Worm (Caenorhabditis elegans) whole organism, L4 larva: ENCODE data around the gene mtrr-1.

Experiments used
- D1046.2 ChIP-seq: fragments of 200-800 bp; sonication (Bioruptor generic); IDR thresholded peaks from 2 replicates; pipeline ENCODE4 v1.3.6; 2022; ENCODE audit warnings: missing genetic modification characterization, missing compliant biosample characterization
- F37D6.2 ChIP-seq: sonication (generic microtip); optimal IDR thresholded peaks from 2 replicates; lab custom pipeline; 2016; ENCODE audit warnings: mild to moderate bottlenecking, missing genetic modification characterization, missing compliant biosample characterization
- F44E2.7 ChIP-seq: fragments of 200-800 bp; sonication (Bioruptor generic); IDR thresholded peaks from 2 replicates; pipeline ENCODE4 v2.1.2; 2022; ENCODE audit warnings: missing genetic modification characterization, missing compliant biosample characterization
- R02D3.7 ChIP-seq: fragments of 150-350 bp; sonication (generic microtip); optimal IDR thresholded peaks from 3 replicates; lab custom pipeline; 2014; ENCODE audit warnings: missing biosample characterization, missing genetic modification characterization
- T26A8.4 ChIP-seq: fragments of 200-800 bp; sonication (Bioruptor generic); IDR thresholded peaks from 2 replicates; pipeline ENCODE4 v1.3.6; 2022; ENCODE audit warnings: missing genetic modification characterization, missing compliant biosample characterization
- Y5F2A.4 ChIP-seq: fragments of 200-800 bp; sonication (Bioruptor generic); optimal IDR thresholded peaks from 2 replicates; lab custom pipeline; 2018; ENCODE audit warnings: mild to moderate bottlenecking, missing genetic modification characterization, missing compliant biosample characterization
- Y75B8A.6 ChIP-seq: fragments of 200-800 bp; sonication (Bioruptor generic); IDR thresholded peaks from 2 replicates; pipeline ENCODE4 v1.3.6; 2022; ENCODE audit warnings: missing genetic modification reagents, missing genetic modification characterization, missing compliant biosample characterization
- ZK337.2 ChIP-seq: fragments of 200-800 bp; sonication (Bioruptor generic); IDR thresholded peaks from 2 replicates; pipeline ENCODE4 v1.3.6; 2022; ENCODE audit warnings: missing genetic modification reagents, missing genetic modification characterization, missing compliant biosample characterization
- ZK546.5 ChIP-seq, 2 experiments: sonication (generic microtip); optimal IDR thresholded peaks; 2 replicates each; lab custom pipeline; 2017; ENCODE audit warnings: missing biosample characterization in 2 of 2, missing genetic modification characterization in 2 of 2
- aha-1 ChIP-seq: fragments of 150-350 bp; peaks from one replicate; lab custom pipeline; 2014; ENCODE audit warnings: missing biosample characterization, missing genetic modification characterization
- aly-2 ChIP-seq: sonication (generic microtip); optimal IDR thresholded peaks from 2 replicates; lab custom pipeline; 2018; ENCODE audit warnings: missing biosample characterization, missing genetic modification characterization
- ama-1 ChIP-seq: fragments of 150-350 bp; optimal IDR thresholded peaks from 2 replicates; lab custom pipeline; 2014; ENCODE audit warnings: inconsistent platforms, mixed read lengths
- ceh-44 ChIP-seq: fragments of 200-800 bp; sonication (Bioruptor generic); IDR thresholded peaks from 2 replicates; pipeline ENCODE4 v1.3.6; 2022; ENCODE audit warnings: missing genetic modification reagents, missing genetic modification characterization, missing compliant biosample characterization
- ceh-82 ChIP-seq: sonication (generic microtip); optimal IDR thresholded peaks from 2 replicates; lab custom pipeline; 2017; ENCODE audit warnings: missing biosample characterization, missing genetic modification characterization
- ces-1 ChIP-seq: fragments of 150-350 bp; sonication (generic microtip); optimal IDR thresholded peaks from 4 replicates; lab custom pipeline; 2014; ENCODE audit warnings: missing biosample characterization, missing genetic modification reagents, missing genetic modification characterization
- ctbp-1 ChIP-seq: fragments of 200-800 bp; sonication (Bioruptor generic); IDR thresholded peaks from 2 replicates; pipeline ENCODE4 v1.3.6; 2022; ENCODE audit warnings: missing genetic modification reagents, missing genetic modification characterization, missing compliant biosample characterization
- egl-43 ChIP-seq: fragments of 200-800 bp; sonication (Bioruptor generic); IDR thresholded peaks from 2 replicates; pipeline ENCODE4 v1.3.6; 2022; ENCODE audit warnings: missing genetic modification reagents, missing genetic modification characterization, missing compliant biosample characterization
- fkh-10 ChIP-seq: fragments of 150-350 bp; optimal IDR thresholded peaks from 2 replicates; lab custom pipeline; 2014; ENCODE audit warnings: missing biosample characterization, missing genetic modification reagents, missing genetic modification characterization
- hif-1 ChIP-seq, 2 experiments: sonication (generic microtip); optimal IDR thresholded peaks; 2 replicates each; lab custom pipeline; 2016 to 2017; ENCODE audit warnings: missing compliant biosample characterization in 2 of 2, missing genetic modification characterization in 2 of 2, missing genetic modification reagents in 2 of 2, missing genotype in 2 of 2, mild to moderate bottlenecking in 1 of 2
- hlh-11 ChIP-seq: fragments of 200-800 bp; sonication (Bioruptor generic); optimal IDR thresholded peaks from 2 replicates; lab custom pipeline; 2018; ENCODE audit warnings: mild to moderate bottlenecking, missing genetic modification characterization, missing compliant biosample characterization
- hlh-30 ChIP-seq: sonication (generic microtip); optimal IDR thresholded peaks from 2 replicates; lab custom pipeline; 2017; ENCODE audit warnings: antibody characterized with exemption, mild to moderate bottlenecking, missing genetic modification characterization, missing compliant biosample characterization; ENCODE audit not compliant: insufficient read depth
- lim-7 ChIP-seq: fragments of 200-800 bp; sonication (Bioruptor generic); IDR thresholded peaks from 2 replicates; pipeline ENCODE4 v1.3.6; 2022; ENCODE audit warnings: missing genetic modification characterization, missing compliant biosample characterization
- lin-1 ChIP-seq: fragments of 200-800 bp; sonication (Bioruptor generic); IDR thresholded peaks from 2 replicates; pipeline ENCODE4 v1.3.6; 2022; ENCODE audit warnings: missing genetic modification reagents, missing genetic modification characterization, missing compliant biosample characterization
- lin-13 ChIP-seq: fragments of 150-350 bp; optimal IDR thresholded peaks from 2 replicates; lab custom pipeline; 2014; ENCODE audit warnings: missing biosample characterization, missing genetic modification reagents, missing genetic modification characterization
- lin-29 ChIP-seq: fragments of 200-800 bp; sonication (Bioruptor generic); IDR thresholded peaks from 2 replicates; pipeline ENCODE4 v1.3.6; 2022; ENCODE audit warnings: missing genetic modification reagents, missing genetic modification characterization, missing compliant biosample characterization
- lir-3 ChIP-seq: sonication (generic microtip); optimal IDR thresholded peaks from 2 replicates; lab custom pipeline; 2016; ENCODE audit warnings: mild to moderate bottlenecking, missing genetic modification characterization, missing compliant biosample characterization
- madf-9 ChIP-seq: fragments of 200-800 bp; sonication (Bioruptor generic); conservative IDR thresholded peaks from 2 replicates; pipeline ENCODE4 v1.3.6; 2022; ENCODE audit warnings: missing genetic modification reagents, missing genetic modification characterization, missing compliant biosample characterization
- mdl-1 ChIP-seq, 2 experiments: fragments of 150-350 bp in 1 of 2; sonication (generic microtip) in 1 of 2; optimal IDR thresholded peaks; 2 replicates each; lab custom pipeline; 2014 to 2017; ENCODE audit warnings: missing biosample characterization in 2 of 2, missing genetic modification characterization in 2 of 2
- mep-1 ChIP-seq: fragments of 150-350 bp; sonication (generic microtip); optimal IDR thresholded peaks from 3 replicates; lab custom pipeline; 2014; ENCODE audit warnings: missing biosample characterization, missing genetic modification characterization
- mes-2 ChIP-seq: sonication (generic microtip); optimal IDR thresholded peaks from 2 replicates; lab custom pipeline; 2016; ENCODE audit warnings: missing genotype, mild to moderate bottlenecking, missing genetic modification characterization, missing compliant biosample characterization; ENCODE audit not compliant: poor library complexity, severe bottlenecking
- mxl-3 ChIP-seq: fragments of 200-800 bp; sonication (Bioruptor generic); optimal IDR thresholded peaks from 2 replicates; lab custom pipeline; 2018; ENCODE audit warnings: mild to moderate bottlenecking, missing genetic modification characterization, missing compliant biosample characterization
- nhr-28 ChIP-seq: fragments of 150-350 bp; optimal IDR thresholded peaks from 2 replicates; lab custom pipeline; 2014; ENCODE audit warnings: missing biosample characterization, missing genetic modification characterization
- nhr-41 ChIP-seq: fragments of 200-800 bp; sonication (Bioruptor generic); IDR thresholded peaks from 2 replicates; pipeline ENCODE4 v1.3.6; 2022; ENCODE audit warnings: missing genetic modification reagents, missing genetic modification characterization, missing compliant biosample characterization
- nhr-48 ChIP-seq: sonication (generic microtip); optimal IDR thresholded peaks from 2 replicates; lab custom pipeline; 2016; ENCODE audit warnings: mild to moderate bottlenecking, missing genetic modification characterization, missing compliant biosample characterization
- nhr-76 ChIP-seq: fragments of 150-350 bp; optimal IDR thresholded peaks from 2 replicates; lab custom pipeline; 2014; ENCODE audit warnings: missing biosample characterization, missing genetic modification characterization
- nhr-77 ChIP-seq: fragments of 150-350 bp; optimal IDR thresholded peaks from 2 replicates; lab custom pipeline; 2014; ENCODE audit warnings: missing biosample characterization, missing genetic modification characterization
- pha-4 ChIP-seq, 2 experiments: fragments of 150-350 bp in 1 of 2; fragments of 200-800 bp in 1 of 2; sonication (Bioruptor generic) in 1 of 2; IDR thresholded peaks in 1 of 2; optimal IDR thresholded peaks in 1 of 2; 2 replicates each; pipeline versions ENCODE4 v1.3.6 to Lab custom; 2014 to 2022; ENCODE audit warnings: missing genetic modification characterization in 2 of 2, missing genetic modification reagents in 2 of 2, missing biosample characterization in 1 of 2, missing compliant biosample characterization in 1 of 2
- php-3 ChIP-seq: fragments of 200-800 bp; sonication (Bioruptor generic); IDR thresholded peaks from 2 replicates; pipeline ENCODE4 v1.3.6; 2022; ENCODE audit warnings: missing genetic modification reagents, missing genetic modification characterization, missing compliant biosample characterization
- pqm-1 ChIP-seq: sonication (generic microtip); optimal IDR thresholded peaks from 2 replicates; lab custom pipeline; 2017; ENCODE audit warnings: missing biosample characterization, missing genetic modification characterization
- rbr-2 ChIP-seq: sonication (generic microtip); optimal IDR thresholded peaks from 2 replicates; lab custom pipeline; 2016; ENCODE audit warnings: missing genotype, missing genetic modification characterization, missing compliant biosample characterization
- sdz-12 ChIP-seq: fragments of 200-800 bp; sonication (Bioruptor generic); optimal IDR thresholded peaks from 2 replicates; lab custom pipeline; 2018; ENCODE audit warnings: mild to moderate bottlenecking, missing genetic modification characterization, missing compliant biosample characterization
- snpc-4 ChIP-seq: fragments of 150-350 bp; optimal IDR thresholded peaks from 2 replicates; lab custom pipeline; 2014; ENCODE audit warnings: missing biosample characterization, missing genetic modification characterization
- tag-97 ChIP-seq: fragments of 200-800 bp; sonication (Bioruptor generic); IDR thresholded peaks from 2 replicates; pipeline ENCODE4 v1.3.6; 2022; ENCODE audit warnings: missing genetic modification characterization, missing compliant biosample characterization
- tra-1 ChIP-seq: fragments of 200-800 bp; sonication (Bioruptor generic); IDR thresholded peaks from 2 replicates; pipeline ENCODE4 v1.3.6; 2022; ENCODE audit warnings: missing genetic modification reagents, missing genetic modification characterization, missing compliant biosample characterization
- zfp-3 ChIP-seq: fragments of 200-800 bp; sonication (Bioruptor generic); conservative IDR thresholded peaks from 2 replicates; pipeline ENCODE4 v1.3.6; 2022; ENCODE audit warnings: missing genetic modification reagents, missing genetic modification characterization, missing compliant biosample characterization
- ztf-7 ChIP-seq: fragments of 150-350 bp; optimal IDR thresholded peaks from 2 replicates; lab custom pipeline; 2014; ENCODE audit warnings: missing biosample characterization, missing genetic modification characterization

Gene mtrr-1

ce11 chrII:9284358-9285170 lies 1.2 kb upstream of the mtrr-1 start (continued):
- peak; percentile 66 for TF ChIP-seq nhr-28 (tag; lab: Kevin White, UChicago)

- no peak for TF ChIP-seq ceh-82 (tag; lab: Kevin White, UChicago)
- peak; percentile 45 for TF ChIP-seq aha-1
- peak in 1 of 2 experiments; percentile 10 for TF ChIP-seq hif-1 (tag; optimal IDR thresholded peaks at IDR 0.05; lab: Kevin White, UChicago)
Measured at ce11 chrII:9289127-9289526, 3.4 kb downstream of the mtrr-1 start.

ce11 chrII:9291632-9292031 lies 5.9 kb downstream of the mtrr-1 start, which contains the start of gene acs-7:
Gene acs-7, plus strand, starts transcription at chrII:9292017.
- TF ChIP-seq ZK337.2 (no peak), sdz-12 (GFP tag; lab: Kevin White, UChicago) (no peak), ctbp-1 (no peak), madf-9 (GFP tag; lab: Robert Waterston, UW) (no peak), pha-4 (GFP tag; IDR thresholded peaks at IDR 0.05; lab: Robert Waterston, UW) (no peak), pha-4 (tag; optimal IDR thresholded peaks at IDR 0.05; lab: Kevin White, UChicago) (no peak), mep-1 (tag; lab: Kevin White, UChicago) (peak; percentile 60), zfp-3 (GFP tag; lab: Robert Waterston, UW) (no peak), mxl-3 (GFP tag; lab: Kevin White, UChicago) (peak; percentile 59), Y75B8A.6 (GFP tag; lab: Robert Waterston, UW) (no peak), lin-1 (GFP tag; lab: Robert Waterston, UW) (no peak), lir-3 (no peak), nhr-48 (peak; percentile 31), ztf-7 (tag; lab: Kevin White, UChicago) (no peak), aly-2 (tag; lab: Kevin White, UChicago) (no peak), D1046.2 (GFP tag; lab: Robert Waterston, UW) (no peak), mdl-1 (tag; optimal IDR thresholded peaks at IDR 0.05; lab: Kevin White, UChicago) (peak in 1 of 2 experiments; percentile 74), ces-1 (GFP tag; lab: Kevin White, UChicago) (no peak), nhr-76 (tag; lab: Kevin White, UChicago) (no peak), snpc-4 (tag; lab: Kevin White, UChicago) (no peak), egl-43 (GFP tag; lab: Robert Waterston, UW) (no peak), lim-7 (no peak), R02D3.7 (tag; lab: Kevin White, UChicago) (no peak), F37D6.2 (no peak), lin-29 (no peak), hlh-11 (tag; lab: Kevin White, UChicago) (peak; percentile 88), fkh-10 (GFP tag; lab: Kevin White, UChicago) (no peak), mes-2 (tag; lab: Kevin White, UChicago) (no peak), ama-1 (lab: Kevin White, UChicago) (no peak), T26A8.4 (GFP tag; lab: Robert Waterston, UW) (no peak), nhr-41 (GFP tag; lab: Robert Waterston, UW) (no peak), php-3 (GFP tag; lab: Robert Waterston, UW) (peak; percentile 90), hlh-30 (tag; lab: Kevin White, UChicago) (peak; percentile 51), Y5F2A.4 (GFP tag; lab: Kevin White, UChicago) (no peak), ceh-44 (GFP tag; lab: Robert Waterston, UW) (no peak), nhr-77 (tag; lab: Kevin White, UChicago) (peak; percentile 89), lin-13 (GFP tag; lab: Kevin White, UChicago) (no peak), F44E2.7 (GFP tag; lab: Robert Waterston, UW) (no peak), tra-1 (GFP tag; lab: Robert Waterston, UW) (0 out of 2 replicates have a peak, but pooled peaks have one; percentile 15), tag-97 (GFP tag; lab: Robert Waterston, UW) (no peak), ZK546.5 (tag; optimal IDR thresholded peaks at IDR 0.05; lab: Kevin White, UChicago) (no peak), pqm-1 (tag; lab: Kevin White, UChicago) (peak; percentile 90), rbr-2 (tag; lab: Kevin White, UChicago) (no peak)
